Worm (Caenorhabditis elegans) whole organism, L1 larva: Measurements from ENCODE around the gene W02D7.6.

Experiments
- C04F5.9 ChIP-seq: sonication (generic microtip); optimal IDR thresholded peaks from 2 replicates; lab custom pipeline; 2016; ENCODE audit warnings: missing genetic modification characterization, missing compliant biosample characterization
- C16A3.4 ChIP-seq: fragments of 150-350 bp; optimal IDR thresholded peaks from 2 replicates; lab custom pipeline; 2014; ENCODE audit warnings: missing biosample characterization, missing genetic modification characterization
- F16B12.6 ChIP-seq: fragments of 150-350 bp; optimal IDR thresholded peaks from 2 replicates; lab custom pipeline; 2014; ENCODE audit warnings: missing biosample characterization, missing genetic modification characterization
- aly-2 ChIP-seq: fragments of 150-350 bp; optimal IDR thresholded peaks from 2 replicates; lab custom pipeline; 2014; ENCODE audit warnings: missing biosample characterization, missing genetic modification characterization
- ceh-82 ChIP-seq, 3 experiments: fragments of 150-350 bp in 1 of 3; sonication (generic microtip) in 2 of 3; optimal IDR thresholded peaks; 2 replicates each; lab custom pipeline; 2014 to 2017; ENCODE audit warnings: missing biosample characterization in 3 of 3, missing genetic modification characterization in 3 of 3
- ceh-88 ChIP-seq: fragments of 200-800 bp; sonication (Bioruptor generic); IDR thresholded peaks from 2 replicates; pipeline ENCODE4 v1.3.6; 2022; ENCODE audit warnings: missing genetic modification characterization, missing compliant biosample characterization
- ceh-90 ChIP-seq: sonication (generic microtip); optimal IDR thresholded peaks from 2 replicates; lab custom pipeline; 2016; ENCODE audit warnings: missing genetic modification characterization, missing compliant biosample characterization
- dpl-1 ChIP-seq, 3 experiments: fragments of 150-350 bp in 2 of 3; sonication (generic microtip) in 1 of 3; optimal IDR thresholded peaks; 2 replicates each; lab custom pipeline; 2014 to 2017; ENCODE audit warnings: missing biosample characterization in 3 of 3, missing genetic modification characterization in 3 of 3, missing genetic modification reagents in 3 of 3
- dsc-1 ChIP-seq: sonication (generic microtip); optimal IDR thresholded peaks from 2 replicates; lab custom pipeline; 2016; ENCODE audit warnings: mild to moderate bottlenecking, missing genetic modification characterization, missing compliant biosample characterization
- efl-1 ChIP-seq, 4 experiments: fragments of 150-350 bp; optimal IDR thresholded peaks in 3 of 4; peaks in 1 of 4; 1 replicate in 1 of 4; 2 replicates in 3 of 4; lab custom pipeline; 2014; ENCODE audit warnings: missing biosample characterization in 2 of 4, missing genetic modification characterization in 2 of 4, missing genetic modification reagents in 2 of 4
- efl-3 ChIP-seq: fragments of 200-800 bp; sonication (Bioruptor generic); optimal IDR thresholded peaks from 2 replicates; lab custom pipeline; 2018; ENCODE audit warnings: mild to moderate bottlenecking, missing genetic modification characterization, missing compliant biosample characterization
- egl-27 ChIP-seq, 2 experiments: fragments of 150-350 bp in 1 of 2; sonication (generic microtip); optimal IDR thresholded peaks; 3 replicates each; lab custom pipeline; 2017 to 2018; ENCODE audit warnings: missing biosample characterization in 2 of 2, missing genetic modification characterization in 2 of 2, missing genetic modification reagents in 2 of 2
- elt-2 ChIP-seq: sonication (generic microtip); optimal IDR thresholded peaks from 2 replicates; lab custom pipeline; 2016; ENCODE audit warnings: missing genetic modification characterization, mild to moderate bottlenecking, inconsistent platforms, missing compliant biosample characterization, missing genetic modification reagents
- elt-3 ChIP-seq, 6 experiments: fragments of 150-350 bp in 1 of 6; sonication (generic microtip); optimal IDR thresholded peaks; 2 replicates each; lab custom pipeline; 2017 to 2018; ENCODE audit warnings: missing biosample characterization in 6 of 6, missing genetic modification characterization in 6 of 6, inconsistent platforms in 1 of 6
- ets-5 ChIP-seq: fragments of 200-800 bp; sonication (Bioruptor generic); IDR thresholded peaks from 2 replicates; pipeline ENCODE4 v1.3.6; 2022; ENCODE audit warnings: missing genetic modification characterization, missing compliant biosample characterization
- fkh-10 ChIP-seq: sonication (generic microtip); optimal IDR thresholded peaks from 2 replicates; lab custom pipeline; 2017; ENCODE audit warnings: missing biosample characterization, missing genetic modification reagents, missing genetic modification characterization
- fkh-4 ChIP-seq: sonication (generic microtip); optimal IDR thresholded peaks from 2 replicates; lab custom pipeline; 2016; ENCODE audit warnings: missing compliant biosample characterization, missing genetic modification characterization, borderline replicate concordance
- fos-1 ChIP-seq: fragments of 150-350 bp; optimal IDR thresholded peaks from 2 replicates; lab custom pipeline; 2014; ENCODE audit warnings: missing biosample characterization, missing genetic modification characterization
- irx-1 ChIP-seq: sonication (generic microtip); optimal IDR thresholded peaks from 2 replicates; lab custom pipeline; 2016; ENCODE audit warnings: missing genetic modification characterization, missing compliant biosample characterization
- isw-1 ChIP-seq: fragments of 200-800 bp; sonication (Bioruptor generic); IDR thresholded peaks from 2 replicates; pipeline ENCODE4 v1.3.6; 2022; ENCODE audit warnings: missing genetic modification characterization, missing compliant biosample characterization
- lin-14 ChIP-seq: fragments of 200-800 bp; sonication (Bioruptor generic); optimal IDR thresholded peaks from 2 replicates; lab custom pipeline; 2018; ENCODE audit warnings: mild to moderate bottlenecking, missing genetic modification characterization, moderate library complexity, missing compliant biosample characterization
- lin-35 ChIP-seq, 2 experiments: fragments of 150-350 bp; optimal IDR thresholded peaks; 2 replicates each; lab custom pipeline; 2014; ENCODE audit warnings: missing biosample characterization in 2 of 2, missing genetic modification characterization in 2 of 2, missing genetic modification reagents in 2 of 2
- mdl-1 ChIP-seq, 2 experiments: fragments of 150-350 bp; optimal IDR thresholded peaks; 2 replicates each; lab custom pipeline; 2014 to 2017; ENCODE audit warnings: missing biosample characterization in 2 of 2, missing genetic modification characterization in 2 of 2, inconsistent platforms in 1 of 2
- mef-2 ChIP-seq: fragments of 150-350 bp; optimal IDR thresholded peaks from 2 replicates; lab custom pipeline; 2014; ENCODE audit warnings: missing biosample characterization, missing genetic modification characterization
- nhr-12 ChIP-seq: sonication (generic microtip); optimal IDR thresholded peaks from 2 replicates; lab custom pipeline; 2017; ENCODE audit warnings: missing biosample characterization, missing genetic modification characterization
- nhr-20 ChIP-seq: sonication (generic microtip); optimal IDR thresholded peaks from 2 replicates; lab custom pipeline; 2016; ENCODE audit warnings: mild to moderate bottlenecking, missing genetic modification characterization, missing compliant biosample characterization
- nhr-47 ChIP-seq: sonication (generic microtip); optimal IDR thresholded peaks from 2 replicates; lab custom pipeline; 2016; ENCODE audit warnings: mild to moderate bottlenecking, missing genetic modification characterization, moderate library complexity, missing compliant biosample characterization
- nhr-71 ChIP-seq: sonication (generic microtip); optimal IDR thresholded peaks from 2 replicates; lab custom pipeline; 2016; ENCODE audit warnings: mild to moderate bottlenecking, missing genetic modification characterization, moderate library complexity, missing compliant biosample characterization
- nhr-76 ChIP-seq: sonication (generic microtip); optimal IDR thresholded peaks from 2 replicates; lab custom pipeline; 2017; ENCODE audit warnings: missing biosample characterization, missing genetic modification characterization
- nhr-77 ChIP-seq: fragments of 150-350 bp; optimal IDR thresholded peaks from 2 replicates; lab custom pipeline; 2014; ENCODE audit warnings: missing biosample characterization, missing genetic modification characterization
- nhr-84 ChIP-seq: sonication (generic microtip); optimal IDR thresholded peaks from 2 replicates; lab custom pipeline; 2017; ENCODE audit warnings: missing biosample characterization, missing genetic modification characterization
- pag-3 ChIP-seq: sonication (generic microtip); optimal IDR thresholded peaks from 2 replicates; lab custom pipeline; 2017; ENCODE audit warnings: missing genetic modification characterization, mild to moderate bottlenecking, missing compliant biosample characterization, antibody characterized with exemption, borderline replicate concordance; ENCODE audit not compliant: insufficient read depth
- skn-1 ChIP-seq: fragments of 150-350 bp; optimal IDR thresholded peaks from 2 replicates; lab custom pipeline; 2014; ENCODE audit warnings: missing biosample characterization, missing genetic modification characterization
- snu-23 ChIP-seq: sonication (generic microtip); optimal IDR thresholded peaks from 2 replicates; lab custom pipeline; 2016; ENCODE audit warnings: missing genetic modification characterization, missing compliant biosample characterization
- sox-4 ChIP-seq: sonication (generic microtip); optimal IDR thresholded peaks from 2 replicates; lab custom pipeline; 2016; ENCODE audit warnings: missing genetic modification characterization, missing compliant biosample characterization
- swsn-7 ChIP-seq: sonication (generic microtip); optimal IDR thresholded peaks from 2 replicates; lab custom pipeline; 2016; ENCODE audit warnings: missing genetic modification characterization, missing compliant biosample characterization
- tbx-2 ChIP-seq: sonication (generic microtip); optimal IDR thresholded peaks from 2 replicates; lab custom pipeline; 2016; ENCODE audit warnings: missing genetic modification characterization, missing compliant biosample characterization
- tlp-1 ChIP-seq: fragments of 150-350 bp; optimal IDR thresholded peaks from 2 replicates; lab custom pipeline; 2014; ENCODE audit warnings: missing biosample characterization, missing genetic modification characterization
- unc-30 ChIP-seq: sonication (generic microtip); optimal IDR thresholded peaks from 2 replicates; lab custom pipeline; 2017; ENCODE audit warnings: missing biosample characterization, missing genetic modification characterization
- unc-62 ChIP-seq: fragments of 150-350 bp; optimal IDR thresholded peaks from 2 replicates; lab custom pipeline; 2014; ENCODE audit warnings: missing biosample characterization, missing genetic modification reagents, missing genetic modification characterization
- unc-98 ChIP-seq: fragments of 200-800 bp; sonication (Bioruptor generic); IDR thresholded peaks from 2 replicates; pipeline ENCODE4 v1.3.6; 2022; ENCODE audit warnings: missing genetic modification characterization, missing compliant biosample characterization
- vab-15 ChIP-seq: sonication (generic microtip); optimal IDR thresholded peaks from 2 replicates; lab custom pipeline; 2017; ENCODE audit warnings: missing genotype, mild to moderate bottlenecking, missing genetic modification characterization, missing compliant biosample characterization
- xbp-1 ChIP-seq: sonication (generic microtip); optimal IDR thresholded peaks from 2 replicates; lab custom pipeline; 2016; ENCODE audit warnings: missing genetic modification characterization, missing compliant biosample characterization
- ztf-11 ChIP-seq, 2 experiments: sonication (generic microtip); optimal IDR thresholded peaks; 2 replicates each; lab custom pipeline; 2016 to 2017; ENCODE audit warnings: missing genetic modification characterization in 2 of 2, missing biosample characterization in 1 of 2, missing compliant biosample characterization in 1 of 2

The W02D7.6 gene

ce11 chrV:8306366-8306765 is 5.1 kb upstream of the W02D7.6 start, which contains the start of gene W02D7.8:
Gene W02D7.8, minus strand, starts transcription at chrV:8306466.
- no peak for TF ChIP-seq irx-1 (tag; lab: Kevin White, UChicago)
- TF ChIP-seq sox-4, result no peak
- TF ChIP-seq mdl-1 (tag; optimal IDR thresholded peaks at IDR 0.05; lab: Kevin White, UChicago), result no peak
- TF ChIP-seq fkh-4, result no peak
- no peak for TF ChIP-seq ceh-90 (tag; lab: Kevin White, UChicago)
- no peak for TF ChIP-seq unc-62 (GFP tag; lab: Kevin White, UChicago)
- TF ChIP-seq xbp-1 (tag; lab: Kevin White, UChicago), result no peak

DNA sequence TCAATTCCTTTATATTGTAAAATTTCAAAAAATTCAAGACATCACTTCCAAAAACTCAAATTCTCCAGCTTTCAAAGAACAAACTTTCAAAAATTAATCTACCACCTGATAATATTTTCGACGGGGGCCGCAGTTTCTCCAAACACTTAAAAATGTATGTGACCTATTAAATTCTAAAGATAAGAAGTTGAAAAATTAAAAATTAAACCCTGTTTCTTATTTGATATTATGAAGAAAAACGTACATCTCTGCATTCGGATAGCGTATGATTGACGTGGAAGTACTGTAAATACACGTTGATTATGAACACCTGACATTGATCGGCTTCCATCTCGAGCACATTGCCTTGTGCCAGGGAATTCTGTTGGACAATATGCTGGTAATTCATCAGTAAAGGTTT is 4.6 kb upstream of the W02D7.6 start:
- TF ChIP-seq elt-2 (peak; percentile 60), pag-3 (tag; lab: Kevin White, UChicago) (no peak)

DNA sequence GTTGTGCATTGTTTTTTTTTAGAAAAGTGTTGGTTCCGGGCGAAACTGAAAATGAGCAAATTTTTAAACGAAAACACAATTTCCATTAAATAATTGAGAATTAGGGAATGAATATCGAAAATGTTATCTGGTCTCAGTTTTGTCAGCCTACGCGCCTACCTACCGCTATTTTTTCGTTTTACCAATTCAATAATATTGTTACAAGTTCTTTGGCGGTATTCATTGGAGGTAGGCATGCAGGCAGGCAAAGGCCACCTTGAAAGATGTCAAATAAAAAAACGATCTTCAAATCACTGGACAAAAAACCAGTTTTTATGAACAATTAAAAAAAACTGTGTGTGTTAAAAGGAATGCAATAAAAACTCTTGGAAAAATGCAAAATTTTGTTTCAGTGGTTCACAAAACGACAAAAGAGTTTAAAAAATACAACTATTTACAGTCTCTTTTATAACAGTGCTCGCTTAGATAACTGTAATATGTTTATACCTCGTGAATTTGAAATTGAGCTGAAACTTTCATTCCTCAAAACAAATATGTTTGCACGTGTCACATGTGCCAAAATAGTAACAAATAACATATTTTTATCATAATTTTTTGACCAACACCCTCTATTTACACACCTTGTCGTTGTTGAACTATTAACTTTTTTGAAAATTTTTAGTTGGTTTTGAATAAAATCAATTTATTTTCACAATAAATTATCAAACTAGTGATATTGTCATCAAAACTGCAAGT is 3.3 kb upstream of the W02D7.6 start, which contains the start of gene W02D7.11:
TSS of gene W02D7.11 (minus strand) at position 51 of the 735 bp plus-strand sequence.
- TF ChIP-seq efl-1 (optimal IDR thresholded peaks at IDR 0.05; lab: Kevin White, UChicago) (no peak), efl-1 (GFP tag; optimal IDR thresholded peaks at IDR 0.05 in 1 of 2; lab: Kevin White, UChicago) (peak in 1 of 2 experiments; percentile 21), pag-3 (tag; lab: Kevin White, UChicago) (no peak), lin-35 (GFP tag; optimal IDR thresholded peaks at IDR 0.05; lab: Kevin White, UChicago) (peak in 1 of 2 experiments; percentile 30), egl-27 (tag; optimal IDR thresholded peaks at IDR 0.05; lab: Kevin White, UChicago) (no peak), elt-2 (peak; percentile 64), vab-15 (tag; lab: Kevin White, UChicago) (no peak)

ce11 chrV:8302522-8302921 is 1.2 kb upstream of the W02D7.6 start, which contains the start of gene sel-9:
Gene sel-9, minus strand, starts transcription at chrV:8302580.
- TF ChIP-seq xbp-1 (tag; lab: Kevin White, UChicago), result peak; percentile 79
- no peak for TF ChIP-seq unc-30
- TF ChIP-seq nhr-12 (tag; lab: Kevin White, UChicago), result no peak
- TF ChIP-seq isw-1 (GFP tag; lab: Robert Waterston, UW), result peak; percentile 25; the same call in 1 of the 2 replicates
- TF ChIP-seq elt-3 (tag; optimal IDR thresholded peaks at IDR 0.05; lab: Kevin White, UChicago), result peak in 1 of 6 experiments; percentile 47
- no peak for TF ChIP-seq ceh-88
- TF ChIP-seq swsn-7 (tag; lab: Kevin White, UChicago), result peak; percentile 56
- no peak for TF ChIP-seq nhr-84 (tag; lab: Kevin White, UChicago)
- peak; percentile 60 for TF ChIP-seq snu-23 (GFP tag; lab: Kevin White, UChicago)
- peak; percentile 52 for TF ChIP-seq nhr-71 (tag; lab: Kevin White, UChicago)
- TF ChIP-seq sox-4, result no peak
- TF ChIP-seq egl-27 (tag; optimal IDR thresholded peaks at IDR 0.05; lab: Kevin White, UChicago), result no peak
- TF ChIP-seq nhr-77, result no peak
- peak; percentile 47 for TF ChIP-seq lin-14 (GFP tag; lab: Kevin White, UChicago)
- peak; percentile 76 for TF ChIP-seq C16A3.4 (tag; lab: Kevin White, UChicago)
- TF ChIP-seq ets-5 (GFP tag; lab: Robert Waterston, UW), result no peak
- TF ChIP-seq ztf-11 (tag; optimal IDR thresholded peaks at IDR 0.05; lab: Kevin White, UChicago), result no peak
- no peak for TF ChIP-seq fos-1
- peak; percentile 48 for TF ChIP-seq tbx-2 (tag; lab: Kevin White, UChicago)
- TF ChIP-seq nhr-47 (tag; lab: Kevin White, UChicago), result peak; percentile 53
- TF ChIP-seq nhr-20, result peak; percentile 59
- TF ChIP-seq F16B12.6 (tag; lab: Kevin White, UChicago), result peak; percentile 12
- TF ChIP-seq tlp-1, result no peak
- TF ChIP-seq ceh-90 (tag; lab: Kevin White, UChicago), result no peak
- TF ChIP-seq skn-1 (tag; lab: Kevin White, UChicago), result peak; percentile 37
- peak; percentile 85 to 92 (median 89) for TF ChIP-seq dpl-1 (GFP tag; optimal IDR thresholded peaks at IDR 0.05; lab: Kevin White, UChicago)
- no peak for TF ChIP-seq efl-3 (GFP tag; lab: Kevin White, UChicago)
- TF ChIP-seq unc-98 (GFP tag; lab: Robert Waterston, UW), result no peak
- TF ChIP-seq aly-2, result no peak
- TF ChIP-seq mef-2, result no peak
- peak; percentile 19 to 38 (median 26) for TF ChIP-seq ceh-82 (tag; optimal IDR thresholded peaks at IDR 0.05; lab: Kevin White, UChicago)
- TF ChIP-seq nhr-76, result no peak
- TF ChIP-seq dsc-1, result peak; percentile 24
- no peak for TF ChIP-seq C04F5.9 (tag; lab: Kevin White, UChicago)
- TF ChIP-seq fkh-10 (GFP tag; lab: Kevin White, UChicago), result no peak
